Worm (Caenorhabditis elegans): ENCODE data around the gene C29E4.13.

ce11 chrIII:7896925-7897324 lies 31.6 kb downstream of the C29E4.13 start, which contains the start of gene ZK688.10:
- TF ChIP-seq xbp-1 (tag; optimal IDR thresholded peaks at IDR 0.05) (no peak), nhr-77 (tag; optimal IDR thresholded peaks at IDR 0.05) (no peak), isw-1 (GFP tag; IDR thresholded peaks at IDR 0.05) (no peak), unc-86 (tag; optimal IDR thresholded peaks at IDR 0.05) (no peak), nhr-90 (tag; optimal IDR thresholded peaks at IDR 0.05; ENCODE audit: poor library complexity) (no peak), dsc-1 (tag; optimal IDR thresholded peaks at IDR 0.05) (no peak), tbx-2 (tag; optimal IDR thresholded peaks at IDR 0.05) (no peak), sox-4 (tag; optimal IDR thresholded peaks at IDR 0.05) (no peak), ets-5 (GFP tag; IDR thresholded peaks at IDR 0.05) (no peak), pqm-1 (tag; optimal IDR thresholded peaks at IDR 0.05) (no peak), fos-1 (tag; optimal IDR thresholded peaks at IDR 0.05) (no peak), ztf-11 (tag; optimal IDR thresholded peaks at IDR 0.05) (no peak), ama-1 (optimal IDR thresholded peaks at IDR 0.05) (no peak), unc-130 (tag; optimal IDR thresholded peaks at IDR 0.05) (no peak)
